Worm (Caenorhabditis elegans) whole organism, L1 larva: ENCODE results near the gene Y39B6A.10.

Experiments used
- C16A3.4 ChIP-seq: fragments of 150-350 bp; optimal IDR thresholded peaks from 2 replicates; lab custom pipeline; 2014; ENCODE audit warnings: missing biosample characterization, missing genetic modification characterization
- Y116A8C.19 ChIP-seq: sonication (generic microtip); optimal IDR thresholded peaks from 2 replicates; lab custom pipeline; 2016; ENCODE audit warnings: missing compliant biosample characterization, missing genetic modification characterization, borderline replicate concordance
- aha-1 ChIP-seq: fragments of 150-350 bp; optimal IDR thresholded peaks from 2 replicates; lab custom pipeline; 2014; ENCODE audit warnings: missing biosample characterization, missing genetic modification characterization
- ama-1 ChIP-seq: fragments of 150-350 bp; optimal IDR thresholded peaks from 2 replicates; lab custom pipeline; 2014
- blmp-1 ChIP-seq: fragments of 150-350 bp; optimal IDR thresholded peaks from 2 replicates; lab custom pipeline; 2014; ENCODE audit warnings: missing biosample characterization, missing genetic modification characterization
- ceh-8 ChIP-seq: fragments of 200-800 bp; sonication (Bioruptor generic); optimal IDR thresholded peaks from 2 replicates; lab custom pipeline; 2018; ENCODE audit warnings: mild to moderate bottlenecking, missing genetic modification characterization, moderate library complexity, missing compliant biosample characterization
- ceh-82 ChIP-seq, 3 experiments: fragments of 150-350 bp in 1 of 3; sonication (generic microtip) in 2 of 3; optimal IDR thresholded peaks; 2 replicates each; lab custom pipeline; 2014 to 2017; ENCODE audit warnings: missing biosample characterization in 3 of 3, missing genetic modification characterization in 3 of 3
- ceh-88 ChIP-seq: fragments of 200-800 bp; sonication (Bioruptor generic); IDR thresholded peaks from 2 replicates; pipeline ENCODE4 v1.3.6; 2022; ENCODE audit warnings: missing genetic modification characterization, missing compliant biosample characterization
- ceh-90 ChIP-seq: sonication (generic microtip); optimal IDR thresholded peaks from 2 replicates; lab custom pipeline; 2016; ENCODE audit warnings: missing genetic modification characterization, missing compliant biosample characterization
- dsc-1 ChIP-seq: sonication (generic microtip); optimal IDR thresholded peaks from 2 replicates; lab custom pipeline; 2016; ENCODE audit warnings: mild to moderate bottlenecking, missing genetic modification characterization, missing compliant biosample characterization
- efl-1 ChIP-seq, 4 experiments: fragments of 150-350 bp; optimal IDR thresholded peaks in 3 of 4; peaks in 1 of 4; 1 replicate in 1 of 4; 2 replicates in 3 of 4; lab custom pipeline; 2014; ENCODE audit warnings: missing biosample characterization in 2 of 4, missing genetic modification characterization in 2 of 4, missing genetic modification reagents in 2 of 4
- efl-3 ChIP-seq: fragments of 200-800 bp; sonication (Bioruptor generic); optimal IDR thresholded peaks from 2 replicates; lab custom pipeline; 2018; ENCODE audit warnings: mild to moderate bottlenecking, missing genetic modification characterization, missing compliant biosample characterization
- egl-27 ChIP-seq, 2 experiments: fragments of 150-350 bp in 1 of 2; sonication (generic microtip); optimal IDR thresholded peaks; 3 replicates each; lab custom pipeline; 2017 to 2018; ENCODE audit warnings: missing biosample characterization in 2 of 2, missing genetic modification characterization in 2 of 2, missing genetic modification reagents in 2 of 2
- elt-2 ChIP-seq: sonication (generic microtip); optimal IDR thresholded peaks from 2 replicates; lab custom pipeline; 2016; ENCODE audit warnings: missing genetic modification characterization, mild to moderate bottlenecking, inconsistent platforms, missing compliant biosample characterization, missing genetic modification reagents
- elt-3 ChIP-seq, 6 experiments: fragments of 150-350 bp in 1 of 6; sonication (generic microtip); optimal IDR thresholded peaks; 2 replicates each; lab custom pipeline; 2017 to 2018; ENCODE audit warnings: missing biosample characterization in 6 of 6, missing genetic modification characterization in 6 of 6, inconsistent platforms in 1 of 6
- ets-5 ChIP-seq: fragments of 200-800 bp; sonication (Bioruptor generic); IDR thresholded peaks from 2 replicates; pipeline ENCODE4 v1.3.6; 2022; ENCODE audit warnings: missing genetic modification characterization, missing compliant biosample characterization
- fkh-4 ChIP-seq: sonication (generic microtip); optimal IDR thresholded peaks from 2 replicates; lab custom pipeline; 2016; ENCODE audit warnings: missing compliant biosample characterization, missing genetic modification characterization, borderline replicate concordance
- fkh-8 ChIP-seq: sonication (generic microtip); optimal IDR thresholded peaks from 2 replicates; lab custom pipeline; 2016; ENCODE audit warnings: mild to moderate bottlenecking, missing genetic modification characterization, missing compliant biosample characterization
- fos-1 ChIP-seq: fragments of 150-350 bp; optimal IDR thresholded peaks from 2 replicates; lab custom pipeline; 2014; ENCODE audit warnings: missing biosample characterization, missing genetic modification characterization
- grh-1 ChIP-seq: fragments of 200-800 bp; sonication (Bioruptor generic); IDR thresholded peaks from 2 replicates; pipeline ENCODE4 v1.3.6; 2022; ENCODE audit warnings: missing genetic modification reagents, missing genetic modification characterization, missing compliant biosample characterization
- irx-1 ChIP-seq: sonication (generic microtip); optimal IDR thresholded peaks from 2 replicates; lab custom pipeline; 2016; ENCODE audit warnings: missing genetic modification characterization, missing compliant biosample characterization
- isw-1 ChIP-seq: fragments of 200-800 bp; sonication (Bioruptor generic); IDR thresholded peaks from 2 replicates; pipeline ENCODE4 v1.3.6; 2022; ENCODE audit warnings: missing genetic modification characterization, missing compliant biosample characterization
- jun-1 ChIP-seq: fragments of 150-350 bp; optimal IDR thresholded peaks from 2 replicates; lab custom pipeline; 2014; ENCODE audit warnings: missing biosample characterization, missing genetic modification reagents, missing genetic modification characterization
- lin-14 ChIP-seq: fragments of 200-800 bp; sonication (Bioruptor generic); optimal IDR thresholded peaks from 2 replicates; lab custom pipeline; 2018; ENCODE audit warnings: mild to moderate bottlenecking, missing genetic modification characterization, moderate library complexity, missing compliant biosample characterization
- lin-39 ChIP-seq: fragments of 150-350 bp; optimal IDR thresholded peaks from 2 replicates; lab custom pipeline; 2014; ENCODE audit warnings: missing biosample characterization, missing genetic modification reagents, missing genetic modification characterization
- lir-3 ChIP-seq: sonication (generic microtip); optimal IDR thresholded peaks from 2 replicates; lab custom pipeline; 2016; ENCODE audit warnings: mild to moderate bottlenecking, missing genetic modification characterization, moderate library complexity, missing compliant biosample characterization; ENCODE audit not compliant: poor library complexity
- mab-9 ChIP-seq: fragments of 200-800 bp; sonication (Bioruptor generic); IDR thresholded peaks from 2 replicates; pipeline ENCODE4 v1.3.6; 2022; ENCODE audit warnings: missing genetic modification reagents, missing genetic modification characterization, missing compliant biosample characterization
- mdl-1 ChIP-seq, 2 experiments: fragments of 150-350 bp; optimal IDR thresholded peaks; 2 replicates each; lab custom pipeline; 2014 to 2017; ENCODE audit warnings: missing biosample characterization in 2 of 2, missing genetic modification characterization in 2 of 2, inconsistent platforms in 1 of 2
- mep-1 ChIP-seq: fragments of 150-350 bp; optimal IDR thresholded peaks from 2 replicates; lab custom pipeline; 2014; ENCODE audit warnings: missing biosample characterization, missing genetic modification characterization
- nhr-11 ChIP-seq: fragments of 150-350 bp; optimal IDR thresholded peaks from 2 replicates; lab custom pipeline; 2014; ENCODE audit warnings: missing biosample characterization, missing genetic modification characterization
- nhr-19 ChIP-seq: fragments of 200-800 bp; sonication (Bioruptor generic); conservative IDR thresholded peaks from 2 replicates; pipeline ENCODE4 v1.3.6; 2022; ENCODE audit warnings: missing genetic modification characterization, missing compliant biosample characterization
- nhr-237 ChIP-seq: fragments of 150-350 bp; optimal IDR thresholded peaks from 2 replicates; lab custom pipeline; 2014; ENCODE audit warnings: missing biosample characterization, missing genetic modification characterization
- nhr-71 ChIP-seq: sonication (generic microtip); optimal IDR thresholded peaks from 2 replicates; lab custom pipeline; 2016; ENCODE audit warnings: mild to moderate bottlenecking, missing genetic modification characterization, moderate library complexity, missing compliant biosample characterization
- nhr-84 ChIP-seq: sonication (generic microtip); optimal IDR thresholded peaks from 2 replicates; lab custom pipeline; 2017; ENCODE audit warnings: missing biosample characterization, missing genetic modification characterization
- nhr-90 ChIP-seq: sonication (generic microtip); optimal IDR thresholded peaks from 2 replicates; lab custom pipeline; 2016; ENCODE audit warnings: mild to moderate bottlenecking, missing genetic modification characterization, missing compliant biosample characterization; ENCODE audit not compliant: poor library complexity
- pax-3 ChIP-seq: fragments of 200-800 bp; sonication (Bioruptor generic); optimal IDR thresholded peaks from 2 replicates; lab custom pipeline; 2018; ENCODE audit warnings: mild to moderate bottlenecking, missing genetic modification characterization, moderate library complexity, missing compliant biosample characterization
- rnt-1 ChIP-seq: sonication (generic microtip); optimal IDR thresholded peaks from 2 replicates; lab custom pipeline; 2016; ENCODE audit warnings: mild to moderate bottlenecking, missing genetic modification characterization, moderate library complexity, missing compliant biosample characterization
- skn-1 ChIP-seq: fragments of 150-350 bp; optimal IDR thresholded peaks from 2 replicates; lab custom pipeline; 2014; ENCODE audit warnings: missing biosample characterization, missing genetic modification characterization
- snpc-4 ChIP-seq: fragments of 150-350 bp; optimal IDR thresholded peaks from 2 replicates; lab custom pipeline; 2014; ENCODE audit warnings: missing biosample characterization, missing genetic modification characterization
- sox-4 ChIP-seq: sonication (generic microtip); optimal IDR thresholded peaks from 2 replicates; lab custom pipeline; 2016; ENCODE audit warnings: missing genetic modification characterization, missing compliant biosample characterization
- sptf-1 ChIP-seq: fragments of 150-350 bp; optimal IDR thresholded peaks from 2 replicates; lab custom pipeline; 2014; ENCODE audit warnings: missing biosample characterization, missing genetic modification characterization
- sup-37 ChIP-seq: fragments of 200-800 bp; sonication (Bioruptor generic); optimal IDR thresholded peaks from 2 replicates; lab custom pipeline; 2018; ENCODE audit warnings: mild to moderate bottlenecking, missing genetic modification characterization, missing compliant biosample characterization
- tbx-2 ChIP-seq: sonication (generic microtip); optimal IDR thresholded peaks from 2 replicates; lab custom pipeline; 2016; ENCODE audit warnings: missing genetic modification characterization, missing compliant biosample characterization
- tlp-1 ChIP-seq: fragments of 150-350 bp; optimal IDR thresholded peaks from 2 replicates; lab custom pipeline; 2014; ENCODE audit warnings: missing biosample characterization, missing genetic modification characterization
- unc-86 ChIP-seq: sonication (generic microtip); optimal IDR thresholded peaks from 2 replicates; lab custom pipeline; 2016; ENCODE audit warnings: missing genetic modification characterization, missing compliant biosample characterization
- vab-15 ChIP-seq: sonication (generic microtip); optimal IDR thresholded peaks from 2 replicates; lab custom pipeline; 2017; ENCODE audit warnings: missing genotype, mild to moderate bottlenecking, missing genetic modification characterization, missing compliant biosample characterization
- xbp-1 ChIP-seq: sonication (generic microtip); optimal IDR thresholded peaks from 2 replicates; lab custom pipeline; 2016; ENCODE audit warnings: missing genetic modification characterization, missing compliant biosample characterization
- zag-1 ChIP-seq: fragments of 150-350 bp; optimal IDR thresholded peaks from 2 replicates; lab custom pipeline; 2014; ENCODE audit warnings: missing biosample characterization, missing genetic modification characterization
- ztf-11 ChIP-seq, 2 experiments: sonication (generic microtip); optimal IDR thresholded peaks; 2 replicates each; lab custom pipeline; 2016 to 2017; ENCODE audit warnings: missing genetic modification characterization in 2 of 2, missing biosample characterization in 1 of 2, missing compliant biosample characterization in 1 of 2
- ztf-4 ChIP-seq: fragments of 150-350 bp; optimal IDR thresholded peaks from 2 replicates; lab custom pipeline; 2014; ENCODE audit warnings: missing biosample characterization, missing genetic modification characterization

The Y39B6A.10 gene

DNA sequence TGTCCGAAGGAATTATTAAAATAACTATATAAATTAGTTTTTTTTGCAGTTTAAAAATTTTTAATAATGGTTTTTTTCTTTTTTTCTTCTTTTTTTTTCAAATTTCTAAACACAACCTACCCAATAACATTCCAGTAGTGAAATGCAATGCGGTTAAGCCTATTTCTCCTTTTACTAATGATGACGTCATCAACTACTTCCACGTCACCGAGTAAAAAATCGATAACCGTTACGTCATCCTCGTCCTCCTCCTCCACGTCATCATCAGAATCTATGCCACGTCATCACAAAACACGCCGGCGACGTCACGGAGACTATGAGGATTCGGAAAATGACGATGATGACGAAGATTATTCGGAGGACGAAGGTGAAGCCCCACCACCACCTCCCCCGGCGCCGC lies 41.2 kb upstream of the Y39B6A.10 start, which contains the start of gene hot-2:
TSS of gene hot-2 (plus strand) at position 134 of the 400 bp plus-strand sequence.
- TF ChIP-seq mdl-1 (tag; optimal IDR thresholded peaks at IDR 0.05; lab: Kevin White, UChicago) (no peak), fos-1 (no peak), elt-2 (tag; lab: Kevin White, UChicago) (no peak), efl-1 (optimal IDR thresholded peaks at IDR 0.05; lab: Kevin White, UChicago) (no peak), efl-1 (GFP tag; optimal IDR thresholded peaks at IDR 0.05 in 1 of 2; lab: Kevin White, UChicago) (peak in 1 of 2 experiments; percentile 2), xbp-1 (no peak), ceh-8 (no peak)

DNA sequence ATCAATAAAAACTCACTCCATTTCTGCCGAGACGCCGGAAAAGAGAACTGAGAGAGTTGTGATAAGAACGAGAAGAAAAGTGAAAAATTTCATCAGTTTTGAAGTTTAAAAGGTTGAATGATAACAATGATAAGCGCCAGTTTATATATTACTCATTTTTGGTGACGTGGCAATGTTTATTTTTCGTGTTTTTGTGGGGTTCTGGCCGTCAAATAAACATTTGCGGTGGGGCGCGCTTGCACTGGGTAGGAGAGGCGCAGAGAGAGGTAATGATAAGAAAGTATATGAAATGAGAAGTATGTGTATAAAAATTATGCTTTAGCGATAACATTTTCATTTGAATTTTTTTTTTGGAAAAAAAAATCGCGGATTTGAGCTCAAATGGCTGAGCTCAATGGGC lies 25.3 kb upstream of the Y39B6A.10 start, which contains the start of gene Y39B6A.5:
TSS of gene Y39B6A.5 (minus strand) at position 214 of the 400 bp plus-strand sequence.
- TF ChIP-seq ztf-11 (tag; optimal IDR thresholded peaks at IDR 0.05; lab: Kevin White, UChicago) (no peak), irx-1 (tag; lab: Kevin White, UChicago) (peak; percentile 37), elt-2 (tag; lab: Kevin White, UChicago) (peak; percentile 100), skn-1 (tag; lab: Kevin White, UChicago) (peak; percentile 0), nhr-19 (GFP tag; lab: Robert Waterston, UW) (peak; percentile 51), zag-1 (tag; lab: Kevin White, UChicago) (no peak), blmp-1 (tag; lab: Kevin White, UChicago) (peak; percentile 19), tbx-2 (tag; lab: Kevin White, UChicago) (no peak), rnt-1 (tag; lab: Kevin White, UChicago) (no peak), jun-1 (tag; lab: Kevin White, UChicago) (peak; percentile 79), nhr-90 (tag; lab: Kevin White, UChicago) (peak; percentile 71), Y116A8C.19 (no peak), mab-9 (GFP tag; lab: Robert Waterston, UW) (no peak), nhr-237 (no peak), mep-1 (tag; lab: Kevin White, UChicago) (no peak), nhr-71 (tag; lab: Kevin White, UChicago) (peak; percentile 64), elt-3 (tag; optimal IDR thresholded peaks at IDR 0.05; lab: Kevin White, UChicago) (peak in 1 of 6 experiments; percentile 53), fos-1 (no peak), unc-86 (no peak), aha-1 (tag; lab: Kevin White, UChicago) (no peak), nhr-11 (tag; lab: Kevin White, UChicago) (no peak), tlp-1 (peak; percentile 54), ceh-88 (no peak), grh-1 (GFP tag; lab: Robert Waterston, UW) (no peak), sptf-1 (no peak), egl-27 (tag; optimal IDR thresholded peaks at IDR 0.05; lab: Kevin White, UChicago) (no peak), dsc-1 (tag; lab: Kevin White, UChicago) (no peak), mdl-1 (tag; optimal IDR thresholded peaks at IDR 0.05; lab: Kevin White, UChicago) (peak in 1 of 2 experiments; percentile 57), ceh-90 (tag; lab: Kevin White, UChicago) (no peak), sox-4 (tag; lab: Kevin White, UChicago) (no peak), lin-39 (tag; lab: Kevin White, UChicago) (no peak), pax-3 (tag; lab: Kevin White, UChicago) (peak; percentile 80), ama-1 (lab: Kevin White, UChicago) (no peak), fkh-4 (tag; lab: Kevin White, UChicago) (no peak), efl-3 (GFP tag; lab: Kevin White, UChicago) (no peak), ztf-4 (no peak), nhr-84 (tag; lab: Kevin White, UChicago) (no peak), sup-37 (no peak), ets-5 (GFP tag; lab: Robert Waterston, UW) (no peak), isw-1 (GFP tag; lab: Robert Waterston, UW) (no peak), efl-1 (optimal IDR thresholded peaks at IDR 0.05; lab: Kevin White, UChicago) (no peak), efl-1 (GFP tag; optimal IDR thresholded peaks at IDR 0.05 in 1 of 2; lab: Kevin White, UChicago) (peak; percentile 1 to 38), vab-15 (tag; lab: Kevin White, UChicago) (no peak), lir-3 (tag; lab: Kevin White, UChicago) (no peak), fkh-8 (no peak), lin-14 (GFP tag; lab: Kevin White, UChicago) (peak; percentile 61), snpc-4 (tag; lab: Kevin White, UChicago) (no peak), ceh-82 (tag; optimal IDR thresholded peaks at IDR 0.05; lab: Kevin White, UChicago) (no peak), C16A3.4 (no peak)
